Worm (Caenorhabditis elegans) whole organism, L1 larva: ENCODE results near the gene plrg-1.

Experiments
- ceh-90 ChIP-seq: sonication (generic microtip); optimal IDR thresholded peaks from 2 replicates; lab custom pipeline; 2016; ENCODE audit warnings: missing genetic modification characterization, missing compliant biosample characterization
- mef-2 ChIP-seq: fragments of 150-350 bp; optimal IDR thresholded peaks from 2 replicates; lab custom pipeline; 2014; ENCODE audit warnings: missing biosample characterization, missing genetic modification characterization

DNA sequence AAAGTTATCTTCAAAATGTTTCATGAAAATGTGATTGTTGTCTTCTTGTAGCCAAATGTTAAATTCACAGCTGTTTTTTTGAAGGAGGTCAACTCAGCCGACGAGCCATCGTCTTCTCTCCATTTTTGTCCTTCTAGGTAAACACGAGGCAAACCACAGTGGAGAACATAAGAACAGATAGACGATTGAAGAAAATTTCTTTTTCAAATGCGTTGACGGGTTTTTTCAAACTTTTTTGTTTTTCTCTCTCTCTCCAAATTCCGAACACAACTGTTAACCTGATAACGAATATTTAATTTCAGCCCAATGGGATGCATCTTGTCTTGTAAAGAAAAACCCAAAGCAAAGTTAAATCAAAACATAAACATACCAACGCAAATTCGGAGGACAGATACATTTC lies 12.2 kb downstream of the plrg-1 start, which contains the start of gene D1054.19:
- TF ChIP-seq mef-2 (tag; lab: Kevin White, UChicago) (no peak), ceh-90 (tag; lab: Kevin White, UChicago) (no peak)
